Worm (Caenorhabditis elegans): ENCODE data around the gene tbc-14.

DNA sequence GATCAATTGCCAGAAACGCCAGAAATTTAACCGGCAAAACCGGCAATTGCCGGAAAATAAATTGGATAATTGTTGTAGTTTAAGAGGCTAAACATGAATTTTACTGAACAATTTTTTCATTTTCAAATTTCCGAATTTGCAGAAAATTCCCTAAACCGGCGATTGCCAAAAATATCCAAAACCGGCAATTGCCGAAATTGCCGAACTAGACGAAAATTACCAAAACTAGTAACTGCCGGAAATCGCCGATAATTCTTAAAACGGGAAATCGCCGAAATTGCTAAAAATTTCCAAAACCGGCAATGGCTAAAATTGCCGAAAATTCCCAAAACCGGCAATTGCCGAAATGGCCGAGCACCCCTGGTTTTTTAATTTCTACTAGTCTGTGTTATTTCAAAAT is 32.0 kb upstream of the tbc-14 start:
- TF ChIP-seq lsy-2 (tag; optimal IDR thresholded peaks at IDR 0.05) = no peak
- no peak for TF ChIP-seq sem-2 (GFP tag; optimal IDR thresholded peaks at IDR 0.05)
- TF ChIP-seq unc-62 (GFP tag; optimal IDR thresholded peaks at IDR 0.05) = no peak
- TF ChIP-seq mep-1 (tag; optimal IDR thresholded peaks at IDR 0.05) = no peak
- no peak for TF ChIP-seq mab-5 (tag; optimal IDR thresholded peaks at IDR 0.05)
- TF ChIP-seq unc-39 (tag; optimal IDR thresholded peaks at IDR 0.05) = no peak
- TF ChIP-seq ztf-11 (tag; optimal IDR thresholded peaks at IDR 0.05) = no peak
- no peak for TF ChIP-seq nhr-76 (tag; optimal IDR thresholded peaks at IDR 0.05)
- no peak for TF ChIP-seq elt-1 (tag; optimal IDR thresholded peaks at IDR 0.05; ENCODE audit: borderline replicate concordance, insufficient read depth)
